Worm (Caenorhabditis elegans) whole organism, mixed stage, embryonic: ENCODE data around the gene lim-4.

ENCODE experiments used
- blmp-1 ChIP-seq: fragments of 150-350 bp; optimal IDR thresholded peaks from 2 replicates; lab custom pipeline; 2014; ENCODE audit warnings: missing biosample characterization, missing genetic modification characterization
- elt-1 ChIP-seq: sonication (generic microtip); optimal IDR thresholded peaks from 2 replicates; lab custom pipeline; 2017; ENCODE audit warnings: missing genetic modification characterization, mild to moderate bottlenecking, missing compliant biosample characterization, antibody characterized with exemption, moderate library complexity, borderline replicate concordance; ENCODE audit not compliant: insufficient read depth
- elt-3 ChIP-seq: fragments of 150-350 bp; optimal IDR thresholded peaks from 2 replicates; lab custom pipeline; 2014; ENCODE audit warnings: missing biosample characterization, missing genetic modification characterization
- hlh-1 ChIP-seq: fragments of 150-350 bp; optimal IDR thresholded peaks from 2 replicates; lab custom pipeline; 2014; ENCODE audit warnings: missing biosample characterization, missing genetic modification reagents, missing genetic modification characterization
- mep-1 ChIP-seq: fragments of 150-350 bp; optimal IDR thresholded peaks from 2 replicates; lab custom pipeline; 2017; ENCODE audit warnings: missing biosample characterization, missing genetic modification reagents, missing genetic modification characterization, inconsistent platforms
- nhr-12 ChIP-seq: fragments of 150-350 bp; optimal IDR thresholded peaks from 2 replicates; lab custom pipeline; 2014; ENCODE audit warnings: missing biosample characterization, missing genetic modification characterization
- nhr-237 ChIP-seq: fragments of 150-350 bp; optimal IDR thresholded peaks from 2 replicates; lab custom pipeline; 2014; ENCODE audit warnings: missing biosample characterization, missing genetic modification characterization
- nhr-76 ChIP-seq: sonication (generic microtip); optimal IDR thresholded peaks from 2 replicates; lab custom pipeline; 2017; ENCODE audit warnings: missing biosample characterization, missing genetic modification characterization
- pha-4 ChIP-seq: fragments of 150-350 bp; optimal IDR thresholded peaks from 2 replicates; lab custom pipeline; 2018; ENCODE audit warnings: missing biosample characterization, missing genetic modification reagents, missing genetic modification characterization
- snpc-4 ChIP-seq: fragments of 150-350 bp; optimal IDR thresholded peaks from 2 replicates; lab custom pipeline; 2014; ENCODE audit warnings: missing biosample characterization, missing genetic modification characterization
- sptf-1 ChIP-seq: sonication (generic microtip); optimal IDR thresholded peaks from 2 replicates; lab custom pipeline; 2017; ENCODE audit warnings: mild to moderate bottlenecking, missing genetic modification characterization, moderate library complexity, missing compliant biosample characterization

DNA sequence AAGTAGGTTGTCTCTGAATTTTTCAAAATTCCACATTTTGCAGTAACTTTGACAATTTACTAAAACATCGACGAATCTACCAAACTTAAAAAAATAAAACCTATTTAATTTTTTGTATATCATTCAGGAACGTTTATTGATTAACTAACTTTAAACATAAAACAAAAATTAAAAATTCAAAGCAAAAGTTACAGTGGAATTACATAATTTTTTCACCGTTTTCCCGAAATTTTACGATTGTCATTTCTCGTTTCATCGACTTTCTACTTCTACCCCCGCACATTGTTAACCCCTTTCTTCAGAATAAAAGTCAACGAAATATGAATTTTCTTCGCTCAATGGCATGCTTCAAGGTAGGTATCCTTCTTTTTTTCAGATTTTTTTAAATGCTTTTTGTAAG, 4.9 kb upstream of the lim-4 start, which contains the start of gene F47F2.1:
- TF ChIP-seq elt-3 (tag; lab: Kevin White, UChicago) (no peak), pha-4 (tag; lab: Kevin White, UChicago) (no peak), elt-1 (tag; lab: Kevin White, UChicago) (no peak), snpc-4 (tag; lab: Kevin White, UChicago) (no peak), nhr-237 (no peak), nhr-12 (tag; lab: Kevin White, UChicago) (no peak), nhr-76 (tag; lab: Kevin White, UChicago) (no peak), mep-1 (tag; lab: Kevin White, UChicago) (no peak), blmp-1 (tag; lab: Kevin White, UChicago) (no peak), sptf-1 (tag; lab: Kevin White, UChicago) (no peak), hlh-1 (no peak)
